Fruit fly (Drosophila melanogaster): ENCODE data around the gene aurA.

aurA gene

dm6 chr3R:11937427-11938114 lies 25.4 kb upstream of the aurA start (continued):
- TF ChIP-seq unc-4 (GFP tag; IDR thresholded peaks at IDR 0.05; ENCODE audit: partially characterized antibody) (no peak), CG9215 (GFP tag; IDR thresholded peaks at IDR 0.05) (no peak), CG6813 (GFP tag; optimal IDR thresholded peaks at IDR 0.05) (no peak), ranshi (GFP tag; IDR thresholded peaks at IDR 0.05) (0 out of 2 replicates have a peak, but pooled peaks have one; percentile 9), gcm2 (GFP tag; optimal IDR thresholded peaks at IDR 0.05) (no peak), chinmo (GFP tag; IDR thresholded peaks at IDR 0.05; ENCODE audit: partially characterized antibody) (peak; percentile 89), Sox100B (GFP tag; optimal IDR thresholded peaks at IDR 0.05) (no peak), E2f2 (GFP tag; IDR thresholded peaks at IDR 0.05) (0 out of 2 replicates have a peak, but pooled peaks have one; percentile 6), sd (tag; optimal IDR thresholded peaks at IDR 0.05) (peak; percentile 88), slbo (GFP tag; IDR thresholded peaks at IDR 0.05) (0 out of 2 replicates have a peak, but pooled peaks have one; percentile 20), CG6175 (GFP tag; IDR thresholded peaks at IDR 0.05) (peak; percentile 86), D19A (tag; optimal IDR thresholded peaks at IDR 0.05) (no peak), Drgx (GFP tag; IDR thresholded peaks at IDR 0.05) (peak; percentile 56; the same call in 1 of the 2 replicates), Vsx1 (GFP tag; optimal IDR thresholded peaks at IDR 0.05) (no peak), CG2116 (GFP tag; optimal IDR thresholded peaks at IDR 0.05) (no peak)

- peak; percentile 81 for TF ChIP-seq Blimp-1 (GFP tag; optimal IDR thresholded peaks at IDR 0.05)
- 0 out of 4 replicates have a peak, but pooled peaks have one; percentile 27 for TF ChIP-seq chinmo (GFP tag; IDR thresholded peaks at IDR 0.05; ENCODE audit: partially characterized antibody)
- no peak for TF ChIP-seq CG17361 (GFP tag; IDR thresholded peaks at IDR 0.05)
- TF ChIP-seq otp (GFP tag; IDR thresholded peaks at IDR 0.05), result 0 out of 3 replicates have a peak, but pooled peaks have one; percentile 10
- TF ChIP-seq gsb-n (tag; optimal IDR thresholded peaks at IDR 0.05), result no peak
Measured at dm6 chr3R:11941116-11941515, 21.8 kb upstream of the aurA start.

dm6 chr3R:11945450-11946317 lies 17.2 kb upstream of the aurA start:
- TF ChIP-seq chm (GFP tag; IDR thresholded peaks at IDR 0.05), result 0 out of 2 replicates have a peak, but pooled peaks have one; percentile 21
- TF ChIP-seq jing (GFP tag; optimal IDR thresholded peaks at IDR 0.05), result no peak
- TF ChIP-seq nerfin-1 (tag; optimal IDR thresholded peaks at IDR 0.05), result no peak
- TF ChIP-seq ranshi (GFP tag; IDR thresholded peaks at IDR 0.05), result no peak
- no peak for TF ChIP-seq ap (GFP tag; IDR thresholded peaks at IDR 0.05)
- no peak for TF ChIP-seq CG34376 (GFP tag; optimal IDR thresholded peaks at IDR 0.05)
- no peak for TF ChIP-seq CG6272 (GFP tag; IDR thresholded peaks at IDR 0.05)
- TF ChIP-seq crol (GFP tag; IDR thresholded peaks at IDR 0.05), result peak; percentile 55
- TF ChIP-seq CG32767 (GFP tag; IDR thresholded peaks at IDR 0.05), result no peak
- 0 out of 2 replicates have a peak, but pooled peaks have one; percentile 6 for TF ChIP-seq al (GFP tag; IDR thresholded peaks at IDR 0.05)
- 0 out of 2 replicates have a peak, but pooled peaks have one; percentile 23 for TF ChIP-seq bbx (GFP tag; IDR thresholded peaks at IDR 0.05; ENCODE audit: partially characterized antibody)
- TF ChIP-seq Side (GFP tag; optimal IDR thresholded peaks at IDR 0.05), result no peak
- TF ChIP-seq Doc2 (GFP tag; IDR thresholded peaks at IDR 0.05), result no peak
- no peak for TF ChIP-seq Atf3 (GFP tag; optimal IDR thresholded peaks at IDR 0.05)
- TF ChIP-seq Hmr (GFP tag; optimal IDR thresholded peaks at IDR 0.05), result no peak
- peak in 1 of 2 experiments; percentile 62 for TF ChIP-seq Eip74EF (GFP tag; optimal IDR thresholded peaks at IDR 0.05)
- TF ChIP-seq CG12299 (tag; optimal IDR thresholded peaks at IDR 0.05), result no peak
- no peak for TF ChIP-seq CG10959 (GFP tag; IDR thresholded peaks at IDR 0.05)
- no peak for TF ChIP-seq Dref (GFP tag; IDR thresholded peaks at IDR 0.05)
- TF ChIP-seq so (GFP tag; IDR thresholded peaks at IDR 0.05), result no peak
- TF ChIP-seq tup (GFP tag; optimal IDR thresholded peaks at IDR 0.05), result no peak
- no peak for TF ChIP-seq her (GFP tag; optimal IDR thresholded peaks at IDR 0.05)
- peak; percentile 81 for TF ChIP-seq CG12769 (tag; optimal IDR thresholded peaks at IDR 0.05)
- TF ChIP-seq run (tag; optimal IDR thresholded peaks at IDR 0.05), result no peak
- TF ChIP-seq CG8924 (tag; optimal IDR thresholded peaks at IDR 0.05), result no peak
- no peak for TF ChIP-seq HmgD (GFP tag; optimal IDR thresholded peaks at IDR 0.05)
- no peak for TF ChIP-seq Elba2 (GFP tag; optimal IDR thresholded peaks at IDR 0.05)
